Worm (Caenorhabditis elegans) whole organism, midembryonic: ENCODE measurements around the gene stc-1.

ENCODE experiments used
- T22C8.4 ChIP-seq: fragments of 200-800 bp; sonication (Bioruptor generic); IDR thresholded peaks from 2 replicates; pipeline ENCODE4 v1.3.6; 2022; ENCODE audit warnings: missing genetic modification characterization, missing compliant biosample characterization
- cog-1 ChIP-seq: sonication (generic microtip); optimal IDR thresholded peaks from 2 replicates; lab custom pipeline; 2016; ENCODE audit warnings: missing genetic modification characterization, missing compliant biosample characterization
- flt-1 ChIP-seq: fragments of 200-800 bp; sonication (Bioruptor generic); IDR thresholded peaks from 2 replicates; pipeline ENCODE4 v1.3.6; 2022; ENCODE audit warnings: missing genetic modification characterization, missing compliant biosample characterization
- klf-2 ChIP-seq: fragments of 200-800 bp; sonication (Bioruptor generic); conservative IDR thresholded peaks from 2 replicates; pipeline ENCODE4 v1.3.6; 2022; ENCODE audit warnings: missing genetic modification reagents, missing genetic modification characterization, missing compliant biosample characterization
- med-1 ChIP-seq: sonication (generic microtip); optimal IDR thresholded peaks from 2 replicates; lab custom pipeline; 2017; ENCODE audit warnings: missing genetic modification characterization, mild to moderate bottlenecking, missing compliant biosample characterization, antibody characterized with exemption, missing genetic modification reagents; ENCODE audit not compliant: insufficient read depth
- ref-1 ChIP-seq: fragments of 200-800 bp; sonication (Bioruptor generic); conservative IDR thresholded peaks from 2 replicates; pipeline ENCODE4 v1.3.6; 2022; ENCODE audit warnings: missing genetic modification reagents, missing genetic modification characterization, missing compliant biosample characterization
- tab-1 ChIP-seq: fragments of 200-800 bp; sonication (Bioruptor generic); IDR thresholded peaks from 2 replicates; pipeline ENCODE4 v1.3.6; 2022; ENCODE audit warnings: missing genetic modification characterization, missing compliant biosample characterization
- ztf-23 ChIP-seq: fragments of 200-800 bp; sonication (Bioruptor generic); IDR thresholded peaks from 2 replicates; pipeline ENCODE4 v1.3.6; 2022; ENCODE audit warnings: missing genetic modification reagents, missing genetic modification characterization, missing compliant biosample characterization
- ztf-29 ChIP-seq: fragments of 200-800 bp; sonication (Bioruptor generic); IDR thresholded peaks from 2 replicates; pipeline ENCODE4 v1.3.6; 2022; ENCODE audit warnings: missing genetic modification reagents, missing genetic modification characterization, missing compliant biosample characterization

Gene stc-1

DNA sequence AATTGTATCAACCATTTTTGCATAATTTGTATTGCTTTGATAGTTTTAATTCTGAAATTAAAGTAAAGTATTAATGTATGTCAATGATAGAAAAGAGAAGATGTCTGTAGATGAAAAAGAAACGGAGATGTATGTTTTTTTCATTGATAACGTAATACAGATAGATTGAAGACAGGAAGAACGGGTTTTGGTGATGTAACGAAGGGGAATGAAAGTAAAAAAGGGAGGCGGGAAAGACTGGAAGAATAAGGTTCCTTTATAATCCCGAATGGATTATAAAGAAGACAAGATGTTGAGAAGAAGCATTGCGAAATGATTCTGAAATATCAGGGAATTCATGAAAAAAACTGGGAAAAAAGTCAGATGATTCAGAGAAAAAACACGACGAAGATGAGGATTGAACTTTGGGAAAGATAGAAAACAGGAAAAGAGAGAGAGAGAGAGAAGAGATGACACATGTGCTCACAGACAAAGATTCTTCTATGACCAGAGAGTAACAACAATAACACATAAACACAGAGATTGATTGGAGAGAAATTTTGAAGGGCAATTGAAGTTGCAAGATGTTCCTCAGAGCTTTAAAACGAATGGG, 19.2 kb upstream of the stc-1 start, which contains the start of gene F54C9.11:
Gene F54C9.11, minus strand, starts transcription at position 51 of the 592 bp plus-strand sequence.
- TF ChIP-seq ztf-23 (GFP tag; lab: Robert Waterston, UW): no peak
- TF ChIP-seq klf-2 (GFP tag; lab: Robert Waterston, UW): no peak
- no peak for TF ChIP-seq med-1
- TF ChIP-seq ztf-29 (GFP tag; lab: Robert Waterston, UW): no peak
- TF ChIP-seq flt-1 (GFP tag; lab: Robert Waterston, UW): no peak
- no peak for TF ChIP-seq tab-1 (GFP tag; lab: Robert Waterston, UW)
- no peak for TF ChIP-seq cog-1 (tag; lab: Kevin White, UChicago)
- no peak for TF ChIP-seq T22C8.4 (GFP tag; lab: Robert Waterston, UW)
- TF ChIP-seq ref-1: no peak

DNA sequence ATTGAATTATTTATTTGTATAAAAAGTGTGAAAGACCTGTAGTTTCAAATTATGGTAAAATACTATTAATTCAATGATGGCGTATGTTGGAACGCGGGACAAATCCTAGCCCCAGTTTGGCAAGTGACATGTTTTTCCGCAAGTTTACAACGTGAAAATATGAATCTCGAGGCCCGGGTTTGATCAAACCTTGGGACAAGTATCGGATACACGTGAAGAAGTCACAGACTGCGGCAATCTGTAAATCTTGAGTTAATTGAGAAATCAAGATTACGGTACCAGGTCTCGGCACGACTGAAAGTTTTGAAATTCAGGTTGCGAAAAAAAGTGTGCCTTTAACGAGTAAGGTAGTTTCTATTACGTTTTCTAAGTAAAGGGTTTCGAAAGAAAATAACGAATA, 17.1 kb upstream of the stc-1 start:
- TF ChIP-seq flt-1 (GFP tag; lab: Robert Waterston, UW): no peak
- TF ChIP-seq ztf-23 (GFP tag; lab: Robert Waterston, UW): no peak
- TF ChIP-seq klf-2 (GFP tag; lab: Robert Waterston, UW): no peak
- no peak for TF ChIP-seq ztf-29 (GFP tag; lab: Robert Waterston, UW)
- TF ChIP-seq T22C8.4 (GFP tag; lab: Robert Waterston, UW): no peak
- TF ChIP-seq tab-1 (GFP tag; lab: Robert Waterston, UW): no peak
- no peak for TF ChIP-seq med-1
- TF ChIP-seq ref-1: no peak
- TF ChIP-seq cog-1 (tag; lab: Kevin White, UChicago): no peak

DNA sequence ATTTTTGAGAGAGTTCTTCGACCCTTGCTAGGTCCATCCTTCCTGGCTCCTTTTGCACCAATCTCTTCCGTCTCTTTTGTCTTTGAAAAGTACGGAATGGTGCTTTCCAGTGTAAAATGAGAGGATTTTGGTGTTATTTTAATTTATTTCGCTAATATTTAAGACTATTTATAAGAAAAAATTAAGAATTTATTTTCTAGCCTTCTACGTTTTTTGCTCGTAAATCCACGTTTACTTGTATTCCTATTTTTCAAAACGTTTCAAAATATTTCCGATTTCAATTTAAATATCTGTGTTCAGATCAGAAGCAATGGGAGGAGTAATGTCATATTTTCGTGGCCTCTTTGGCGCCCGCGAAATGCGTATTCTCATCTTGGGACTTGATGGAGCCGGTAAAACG, 15.8 kb upstream of the stc-1 start, which contains the start of gene arl-1:
Gene arl-1, plus strand, starts transcription at position 301 of the 400 bp plus-strand sequence.
- no peak for TF ChIP-seq ref-1
- TF ChIP-seq tab-1 (GFP tag; lab: Robert Waterston, UW): no peak
- TF ChIP-seq T22C8.4 (GFP tag; lab: Robert Waterston, UW): no peak
- TF ChIP-seq cog-1 (tag; lab: Kevin White, UChicago): no peak
- no peak for TF ChIP-seq ztf-29 (GFP tag; lab: Robert Waterston, UW)
- TF ChIP-seq klf-2 (GFP tag; lab: Robert Waterston, UW): no peak
- TF ChIP-seq ztf-23 (GFP tag; lab: Robert Waterston, UW): no peak
- no peak for TF ChIP-seq med-1
- TF ChIP-seq flt-1 (GFP tag; lab: Robert Waterston, UW): no peak

DNA sequence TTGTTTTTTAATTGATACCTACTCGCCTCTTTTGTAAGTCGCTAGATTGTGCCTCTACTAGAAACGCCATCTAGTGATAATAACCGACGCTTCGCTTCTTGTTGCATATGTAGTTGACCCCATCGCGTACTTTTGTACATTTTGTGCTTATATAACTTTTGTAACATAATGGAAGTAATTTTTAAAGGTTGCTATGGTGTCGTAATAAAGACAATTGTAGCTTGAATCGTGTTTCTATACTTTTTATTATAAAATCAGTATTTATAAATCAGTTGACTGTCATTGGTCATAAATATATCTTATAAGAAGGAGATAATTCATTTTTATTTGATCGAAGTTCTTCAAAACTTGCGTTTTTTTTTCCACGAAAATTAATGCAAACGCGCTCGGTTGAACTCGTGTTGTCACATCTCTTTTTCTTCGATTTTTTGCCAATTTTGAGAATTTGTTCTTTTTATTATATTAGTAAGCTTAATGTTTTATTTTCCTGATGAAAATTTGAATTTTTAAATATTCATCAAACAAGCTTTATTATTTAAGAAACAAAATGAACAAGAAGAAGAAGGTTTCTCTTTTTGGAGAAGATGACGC, 11.7 kb upstream of the stc-1 start, which contains the start of gene F54C9.9:
Gene F54C9.9, plus strand, starts transcription at position 541 of the 591 bp plus-strand sequence.
- TF ChIP-seq ztf-23 (GFP tag; lab: Robert Waterston, UW) (no peak), med-1 (no peak)

DNA sequence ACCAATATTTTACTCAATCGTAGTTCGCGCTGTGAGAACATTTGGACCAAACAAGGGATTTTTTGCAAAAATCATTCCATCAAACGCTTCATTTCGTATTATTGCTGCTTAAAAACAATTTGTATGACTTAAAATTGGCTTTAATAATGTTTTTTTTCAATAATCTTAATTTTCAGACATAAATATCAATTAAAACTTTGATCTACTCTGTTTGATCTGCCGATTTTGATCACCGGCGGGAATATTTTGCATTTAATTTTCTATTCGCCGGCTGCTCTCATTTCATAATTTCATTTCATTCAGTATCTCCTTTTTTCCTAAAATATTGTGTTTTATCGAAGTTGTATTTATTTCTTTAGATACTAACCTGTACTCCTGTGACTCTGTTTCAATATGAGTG, 9.2 kb upstream of the stc-1 start, which contains the start of gene puf-5:
Gene puf-5, plus strand, starts transcription at position 358 of the 400 bp plus-strand sequence.
- TF ChIP-seq flt-1 (GFP tag; lab: Robert Waterston, UW) (no peak), med-1 (no peak), klf-2 (GFP tag; lab: Robert Waterston, UW) (no peak), ztf-29 (GFP tag; lab: Robert Waterston, UW) (no peak), ref-1 (no peak), ztf-23 (GFP tag; lab: Robert Waterston, UW) (no peak), tab-1 (GFP tag; lab: Robert Waterston, UW) (no peak), cog-1 (tag; lab: Kevin White, UChicago) (no peak), T22C8.4 (GFP tag; lab: Robert Waterston, UW) (no peak)

DNA sequence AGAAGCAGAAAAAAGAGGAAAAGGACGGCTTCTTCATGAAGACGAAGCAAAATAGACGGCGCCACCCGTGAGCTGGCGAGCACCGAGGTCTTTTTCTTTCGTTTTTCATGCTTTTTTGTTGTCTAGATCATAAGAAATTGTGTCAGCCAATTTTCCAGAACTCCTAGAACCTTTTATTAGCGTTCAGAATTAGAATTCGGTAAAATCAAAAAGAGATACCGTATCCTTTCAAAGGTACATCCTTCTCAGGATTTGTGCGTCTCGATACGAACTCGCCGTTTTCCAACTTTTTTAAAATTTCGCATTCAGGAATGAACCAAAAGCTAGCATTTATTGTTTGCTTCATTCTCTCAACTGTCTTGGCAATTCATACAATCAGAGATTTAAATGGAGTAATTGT, 7.1 kb upstream of the stc-1 start, which contains the start of gene F54C9.7:
Gene F54C9.7, plus strand, starts transcription at position 301 of the 400 bp plus-strand sequence.
- TF ChIP-seq T22C8.4 (GFP tag; lab: Robert Waterston, UW) (no peak), ref-1 (no peak), tab-1 (GFP tag; lab: Robert Waterston, UW) (no peak), flt-1 (GFP tag; lab: Robert Waterston, UW) (no peak)

DNA sequence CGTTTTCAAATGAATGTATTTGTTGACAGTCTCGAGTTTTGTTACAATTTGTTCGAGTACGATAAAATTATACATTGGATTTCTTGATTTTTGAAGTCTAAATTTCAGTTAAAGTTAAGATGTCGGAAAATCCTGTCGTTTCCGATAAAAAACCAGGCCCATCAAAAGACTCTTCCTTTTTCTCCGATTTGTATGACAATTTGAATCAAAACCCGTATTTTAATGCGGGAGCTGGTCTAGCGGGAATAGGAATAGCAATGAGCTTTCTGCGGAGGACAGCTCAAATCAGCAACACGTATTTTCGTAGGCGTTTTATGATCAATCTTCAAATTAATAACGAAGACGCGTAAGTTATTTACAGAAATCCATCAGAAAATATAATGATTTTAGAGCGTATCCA, 5.0 kb upstream of the stc-1 start, which contains the start of gene bcs-1:
Gene bcs-1, plus strand, starts transcription at position 109 of the 400 bp plus-strand sequence.
- no peak for TF ChIP-seq med-1
- no peak for TF ChIP-seq flt-1 (GFP tag; lab: Robert Waterston, UW)
- no peak for TF ChIP-seq tab-1 (GFP tag; lab: Robert Waterston, UW)
- no peak for TF ChIP-seq ref-1
- no peak for TF ChIP-seq klf-2 (GFP tag; lab: Robert Waterston, UW)
- no peak for TF ChIP-seq cog-1 (tag; lab: Kevin White, UChicago)
- TF ChIP-seq ztf-29 (GFP tag; lab: Robert Waterston, UW): no peak

DNA sequence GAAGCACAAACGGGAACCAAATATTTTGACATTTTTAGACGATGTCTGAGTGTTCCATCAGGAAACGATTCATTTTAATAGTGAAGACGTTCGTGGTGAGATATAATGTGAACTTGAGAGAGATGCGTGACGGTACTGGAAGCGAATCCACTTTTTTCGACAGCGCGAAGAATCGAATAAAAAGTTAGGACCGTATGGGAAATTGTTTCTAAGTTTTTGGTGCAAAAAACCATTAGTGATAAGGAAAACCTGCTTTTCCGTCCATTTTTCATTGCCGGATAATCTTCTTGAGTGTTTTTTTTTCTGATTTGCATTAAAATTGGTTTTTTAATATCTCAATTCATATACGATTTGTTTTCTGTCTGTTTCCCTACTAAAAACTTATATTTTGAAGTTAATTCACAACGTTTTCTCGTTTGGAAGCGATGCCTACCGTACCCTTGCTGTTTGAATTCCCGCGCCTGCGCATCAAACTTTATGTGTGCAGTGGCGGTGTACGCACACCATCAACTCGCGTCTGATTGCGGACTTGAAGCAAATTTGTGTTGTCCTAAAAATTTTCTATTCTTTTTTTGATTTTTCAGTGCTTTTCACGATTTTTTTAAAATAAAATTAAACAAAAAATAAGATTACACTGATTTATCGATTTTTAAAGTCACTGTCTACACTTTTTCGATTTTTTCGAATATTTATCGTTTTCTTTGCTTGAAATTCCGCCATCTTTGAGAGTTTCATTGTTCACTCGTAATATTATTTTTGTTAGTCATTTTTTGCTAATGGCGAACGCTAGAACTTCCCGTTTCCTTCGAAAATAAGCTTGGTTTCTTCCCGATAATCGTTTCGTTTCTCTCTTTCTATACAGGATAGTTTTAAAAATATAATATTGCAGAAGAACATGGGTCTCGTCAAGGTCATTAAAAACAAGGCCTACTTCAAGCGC, 3.4 kb upstream of the stc-1 start, which contains the start of the genes col-38 and rpl-5:
Gene col-38, minus strand, starts transcription at position 51 of the 940 bp plus-strand sequence.
Gene rpl-5, plus strand, starts transcription at position 890 of the 940 bp plus-strand sequence.
- TF ChIP-seq klf-2 (GFP tag; lab: Robert Waterston, UW) (0 out of 2 replicates have a peak, but pooled peaks have one; percentile 9), T22C8.4 (GFP tag; lab: Robert Waterston, UW) (no peak), med-1 (no peak), ztf-23 (GFP tag; lab: Robert Waterston, UW) (peak; percentile 80), flt-1 (GFP tag; lab: Robert Waterston, UW) (peak; percentile 78), tab-1 (GFP tag; lab: Robert Waterston, UW) (no peak; the same call in 1 of the 2 replicates), ref-1 (no peak), ztf-29 (GFP tag; lab: Robert Waterston, UW) (no peak), cog-1 (tag; lab: Kevin White, UChicago) (peak; percentile 64)
